Fruit fly (Drosophila melanogaster) whole organism, pupa: ENCODE measurements around the gene CG1971.

Source experiments
- CG10348 ChIP-seq: fragments of 200-800 bp; sonication (Bioruptor generic); IDR thresholded peaks from 2 replicates; pipeline ENCODE4 v1.3.6; 2022; ENCODE audit warnings: missing biosample characterization, missing genetic modification characterization
- CG12605 ChIP-seq: fragments of 200-800 bp; sonication (Bioruptor generic); IDR thresholded peaks from 2 replicates; pipeline ENCODE4 v1.3.6; 2022; ENCODE audit warnings: missing biosample characterization, missing genetic modification characterization
- CG13204 ChIP-seq: fragments of 200-800 bp; sonication (Bioruptor generic); optimal IDR thresholded peaks from 2 replicates; lab custom pipeline; 2018; ENCODE audit warnings: missing biosample characterization, mild to moderate bottlenecking, missing genetic modification characterization, moderate library complexity
- CG14655 ChIP-seq: fragments of 200-800 bp; sonication (Bioruptor generic); optimal IDR thresholded peaks from 3 replicates; lab custom pipeline; 2017; ENCODE audit warnings: mild to moderate bottlenecking, missing biosample characterization, missing genetic modification reagents, missing genetic modification characterization
- CG32121 ChIP-seq: fragments of 200-800 bp; sonication (Bioruptor generic); IDR thresholded peaks from 2 replicates; pipeline ENCODE4 v1.3.6; 2022; ENCODE audit warnings: missing biosample characterization, missing genetic modification characterization
- CG9948 ChIP-seq: fragments of 200-800 bp; sonication (Bioruptor generic); optimal IDR thresholded peaks from 2 replicates; lab custom pipeline; 2018; ENCODE audit warnings: missing biosample characterization, mild to moderate bottlenecking, missing genetic modification characterization, moderate library complexity
- D1 ChIP-seq: fragments of 200-800 bp; sonication (Bioruptor generic); optimal IDR thresholded peaks from 2 replicates; lab custom pipeline; 2018; ENCODE audit warnings: missing biosample characterization, mild to moderate bottlenecking, missing genetic modification characterization, moderate library complexity
- EcR ChIP-seq: fragments of 200-800 bp; sonication (Bioruptor generic); optimal IDR thresholded peaks from 3 replicates; lab custom pipeline; 2019; ENCODE audit warnings: missing biosample characterization, missing genetic modification characterization, mild to moderate bottlenecking, moderate library complexity, missing genetic modification reagents
- Pif1A ChIP-seq: fragments of 200-800 bp; sonication (Bioruptor generic); optimal IDR thresholded peaks from 3 replicates; lab custom pipeline; 2016; ENCODE audit warnings: missing biosample characterization, missing genetic modification characterization
- Pif1B ChIP-seq: fragments of 200-800 bp; sonication (Bioruptor generic); optimal IDR thresholded peaks from 3 replicates; lab custom pipeline; 2016; ENCODE audit warnings: missing biosample characterization, missing genetic modification characterization
- Snoo ChIP-seq: fragments of 200-800 bp; sonication (Bioruptor generic); optimal IDR thresholded peaks from 3 replicates; lab custom pipeline; 2017; ENCODE audit warnings: missing biosample characterization, mild to moderate bottlenecking, missing genetic modification characterization, inconsistent platforms
- fd96Ca ChIP-seq: fragments of 200-800 bp; sonication (Bioruptor generic); IDR thresholded peaks from 3 replicates; pipeline ENCODE4 v1.3.6; 2022; ENCODE audit warnings: missing biosample characterization, missing genetic modification characterization
- rn ChIP-seq: fragments of 200-800 bp; sonication (Bioruptor generic); IDR thresholded peaks from 2 replicates; pipeline ENCODE4 v1.3.6; 2022; ENCODE audit warnings: missing biosample characterization, missing genetic modification characterization

DNA sequence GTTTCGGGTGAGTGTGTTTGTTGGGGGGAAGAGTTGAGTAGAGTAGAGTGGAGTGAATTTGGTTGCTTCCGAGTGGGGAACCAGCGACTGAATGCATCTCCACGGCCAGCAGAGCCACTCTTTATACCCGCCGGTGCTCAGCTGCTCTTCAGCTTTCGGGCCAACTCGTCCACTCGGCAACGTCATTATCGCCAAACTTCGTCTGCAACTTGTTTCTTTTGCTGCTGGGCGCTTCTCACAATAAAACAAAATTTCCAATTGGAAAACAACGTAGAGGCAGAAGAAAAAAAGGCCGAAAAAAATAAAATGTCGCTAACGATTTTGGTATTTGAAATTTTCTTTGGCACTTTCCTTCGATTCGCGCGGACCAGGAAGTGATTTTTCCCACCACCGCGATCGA lies 40.6 kb upstream of the CG1971 start, which contains the start of gene CG2150:
- TF ChIP-seq CG13204: no peak
- no peak for TF ChIP-seq CG10348 (GFP tag; lab: Robert Waterston, UW)
- TF ChIP-seq CG9948 (tag; lab: Kevin White, UChicago): no peak
- no peak for TF ChIP-seq Pif1B
- no peak for TF ChIP-seq Snoo
- no peak for TF ChIP-seq Pif1A (GFP tag; lab: Kevin White, UChicago)
- no peak for TF ChIP-seq fd96Ca (GFP tag; lab: Robert Waterston, UW)
- no peak for TF ChIP-seq rn (GFP tag; lab: Robert Waterston, UW)
- TF ChIP-seq D1 (tag; lab: Kevin White, UChicago): no peak
- TF ChIP-seq CG32121 (GFP tag; lab: Robert Waterston, UW): no peak
- TF ChIP-seq CG12605 (GFP tag; lab: Robert Waterston, UW): no peak
- no peak for TF ChIP-seq CG14655 (GFP tag; lab: Kevin White, UChicago)
- no peak for TF ChIP-seq EcR (GFP tag; lab: Kevin White, UChicago)
